Worm (Caenorhabditis elegans) whole organism, L1 larva: ENCODE results near the gene dhps-1.
A peak's percentile ranks its signal among the peaks of the same experiment; 100 is the strongest.

Experiments used
- C04F5.9 ChIP-seq: sonication (generic microtip); optimal IDR thresholded peaks from 2 replicates; lab custom pipeline; 2016; ENCODE audit warnings: missing genetic modification characterization, missing compliant biosample characterization
- C16A3.4 ChIP-seq: fragments of 150-350 bp; optimal IDR thresholded peaks from 2 replicates; lab custom pipeline; 2014; ENCODE audit warnings: missing biosample characterization, missing genetic modification characterization
- F16B12.6 ChIP-seq: fragments of 150-350 bp; optimal IDR thresholded peaks from 2 replicates; lab custom pipeline; 2014; ENCODE audit warnings: missing biosample characterization, missing genetic modification characterization
- aly-2 ChIP-seq: fragments of 150-350 bp; optimal IDR thresholded peaks from 2 replicates; lab custom pipeline; 2014; ENCODE audit warnings: missing biosample characterization, missing genetic modification characterization
- ama-1 ChIP-seq: fragments of 150-350 bp; optimal IDR thresholded peaks from 2 replicates; lab custom pipeline; 2014
- ceh-88 ChIP-seq: fragments of 200-800 bp; sonication (Bioruptor generic); IDR thresholded peaks from 2 replicates; pipeline ENCODE4 v1.3.6; 2022; ENCODE audit warnings: missing genetic modification characterization, missing compliant biosample characterization
- dpl-1 ChIP-seq, 3 experiments: fragments of 150-350 bp in 2 of 3; sonication (generic microtip) in 1 of 3; optimal IDR thresholded peaks; 2 replicates each; lab custom pipeline; 2014 to 2017; ENCODE audit warnings: missing biosample characterization in 3 of 3, missing genetic modification characterization in 3 of 3, missing genetic modification reagents in 3 of 3
- dsc-1 ChIP-seq: sonication (generic microtip); optimal IDR thresholded peaks from 2 replicates; lab custom pipeline; 2016; ENCODE audit warnings: mild to moderate bottlenecking, missing genetic modification characterization, missing compliant biosample characterization
- efl-1 ChIP-seq, 4 experiments: fragments of 150-350 bp; optimal IDR thresholded peaks in 3 of 4; peaks in 1 of 4; 1 replicate in 1 of 4; 2 replicates in 3 of 4; lab custom pipeline; 2014; ENCODE audit warnings: missing biosample characterization in 2 of 4, missing genetic modification characterization in 2 of 4, missing genetic modification reagents in 2 of 4
- egl-13 ChIP-seq: sonication (generic microtip); optimal IDR thresholded peaks from 2 replicates; lab custom pipeline; 2016; ENCODE audit warnings: missing genotype, missing genetic modification reagents, missing genetic modification characterization, missing compliant biosample characterization
- egl-27 ChIP-seq, 2 experiments: fragments of 150-350 bp in 1 of 2; sonication (generic microtip); optimal IDR thresholded peaks; 3 replicates each; lab custom pipeline; 2017 to 2018; ENCODE audit warnings: missing biosample characterization in 2 of 2, missing genetic modification characterization in 2 of 2, missing genetic modification reagents in 2 of 2
- elt-2 ChIP-seq: sonication (generic microtip); optimal IDR thresholded peaks from 2 replicates; lab custom pipeline; 2016; ENCODE audit warnings: missing genetic modification characterization, mild to moderate bottlenecking, inconsistent platforms, missing compliant biosample characterization, missing genetic modification reagents
- fkh-8 ChIP-seq: sonication (generic microtip); optimal IDR thresholded peaks from 2 replicates; lab custom pipeline; 2016; ENCODE audit warnings: mild to moderate bottlenecking, missing genetic modification characterization, missing compliant biosample characterization
- grh-1 ChIP-seq: fragments of 200-800 bp; sonication (Bioruptor generic); IDR thresholded peaks from 2 replicates; pipeline ENCODE4 v1.3.6; 2022; ENCODE audit warnings: missing genetic modification reagents, missing genetic modification characterization, missing compliant biosample characterization
- hlh-17 ChIP-seq: fragments of 200-800 bp; sonication (Bioruptor generic); optimal IDR thresholded peaks from 2 replicates; lab custom pipeline; 2018; ENCODE audit warnings: missing genetic modification characterization, mild to moderate bottlenecking, missing compliant biosample characterization, moderate library complexity, borderline replicate concordance
- hpl-2 ChIP-seq: fragments of 150-350 bp; optimal IDR thresholded peaks from 2 replicates; lab custom pipeline; 2014; ENCODE audit warnings: missing biosample characterization, missing genetic modification reagents, missing genetic modification characterization
- isw-1 ChIP-seq: fragments of 200-800 bp; sonication (Bioruptor generic); IDR thresholded peaks from 2 replicates; pipeline ENCODE4 v1.3.6; 2022; ENCODE audit warnings: missing genetic modification characterization, missing compliant biosample characterization
- jun-1 ChIP-seq: fragments of 150-350 bp; optimal IDR thresholded peaks from 2 replicates; lab custom pipeline; 2014; ENCODE audit warnings: missing biosample characterization, missing genetic modification reagents, missing genetic modification characterization
- lin-13 ChIP-seq: fragments of 150-350 bp; optimal IDR thresholded peaks from 2 replicates; lab custom pipeline; 2014; ENCODE audit warnings: missing biosample characterization, missing genetic modification reagents, missing genetic modification characterization
- lin-39 ChIP-seq: fragments of 150-350 bp; optimal IDR thresholded peaks from 2 replicates; lab custom pipeline; 2014; ENCODE audit warnings: missing biosample characterization, missing genetic modification reagents, missing genetic modification characterization
- lsy-2 ChIP-seq, 2 experiments: fragments of 150-350 bp; optimal IDR thresholded peaks; 2 replicates each; lab custom pipeline; 2014; ENCODE audit warnings: missing biosample characterization in 2 of 2, missing genetic modification characterization in 2 of 2
- mab-9 ChIP-seq: fragments of 200-800 bp; sonication (Bioruptor generic); IDR thresholded peaks from 2 replicates; pipeline ENCODE4 v1.3.6; 2022; ENCODE audit warnings: missing genetic modification reagents, missing genetic modification characterization, missing compliant biosample characterization
- mef-2 ChIP-seq: fragments of 150-350 bp; optimal IDR thresholded peaks from 2 replicates; lab custom pipeline; 2014; ENCODE audit warnings: missing biosample characterization, missing genetic modification characterization
- mep-1 ChIP-seq: fragments of 150-350 bp; optimal IDR thresholded peaks from 2 replicates; lab custom pipeline; 2014; ENCODE audit warnings: missing biosample characterization, missing genetic modification characterization
- nhr-20 ChIP-seq: sonication (generic microtip); optimal IDR thresholded peaks from 2 replicates; lab custom pipeline; 2016; ENCODE audit warnings: mild to moderate bottlenecking, missing genetic modification characterization, missing compliant biosample characterization
- nhr-237 ChIP-seq: fragments of 150-350 bp; optimal IDR thresholded peaks from 2 replicates; lab custom pipeline; 2014; ENCODE audit warnings: missing biosample characterization, missing genetic modification characterization
- nhr-47 ChIP-seq: sonication (generic microtip); optimal IDR thresholded peaks from 2 replicates; lab custom pipeline; 2016; ENCODE audit warnings: mild to moderate bottlenecking, missing genetic modification characterization, moderate library complexity, missing compliant biosample characterization
- nhr-71 ChIP-seq: sonication (generic microtip); optimal IDR thresholded peaks from 2 replicates; lab custom pipeline; 2016; ENCODE audit warnings: mild to moderate bottlenecking, missing genetic modification characterization, moderate library complexity, missing compliant biosample characterization
- nhr-76 ChIP-seq: sonication (generic microtip); optimal IDR thresholded peaks from 2 replicates; lab custom pipeline; 2017; ENCODE audit warnings: missing biosample characterization, missing genetic modification characterization
- nhr-77 ChIP-seq: fragments of 150-350 bp; optimal IDR thresholded peaks from 2 replicates; lab custom pipeline; 2014; ENCODE audit warnings: missing biosample characterization, missing genetic modification characterization
- nhr-84 ChIP-seq: sonication (generic microtip); optimal IDR thresholded peaks from 2 replicates; lab custom pipeline; 2017; ENCODE audit warnings: missing biosample characterization, missing genetic modification characterization
- nhr-85 ChIP-seq: sonication (generic microtip); peaks from one replicate; lab custom pipeline; 2016; ENCODE audit warnings: missing genetic modification characterization, inconsistent platforms, missing compliant biosample characterization
- nhr-90 ChIP-seq: sonication (generic microtip); optimal IDR thresholded peaks from 2 replicates; lab custom pipeline; 2016; ENCODE audit warnings: mild to moderate bottlenecking, missing genetic modification characterization, missing compliant biosample characterization; ENCODE audit not compliant: poor library complexity
- pag-3 ChIP-seq: sonication (generic microtip); optimal IDR thresholded peaks from 2 replicates; lab custom pipeline; 2017; ENCODE audit warnings: missing genetic modification characterization, mild to moderate bottlenecking, missing compliant biosample characterization, antibody characterized with exemption, borderline replicate concordance; ENCODE audit not compliant: insufficient read depth
- rnt-1 ChIP-seq: sonication (generic microtip); optimal IDR thresholded peaks from 2 replicates; lab custom pipeline; 2016; ENCODE audit warnings: mild to moderate bottlenecking, missing genetic modification characterization, moderate library complexity, missing compliant biosample characterization
- sox-4 ChIP-seq: sonication (generic microtip); optimal IDR thresholded peaks from 2 replicates; lab custom pipeline; 2016; ENCODE audit warnings: missing genetic modification characterization, missing compliant biosample characterization
- sup-37 ChIP-seq: fragments of 200-800 bp; sonication (Bioruptor generic); optimal IDR thresholded peaks from 2 replicates; lab custom pipeline; 2018; ENCODE audit warnings: mild to moderate bottlenecking, missing genetic modification characterization, missing compliant biosample characterization
- tbx-2 ChIP-seq: sonication (generic microtip); optimal IDR thresholded peaks from 2 replicates; lab custom pipeline; 2016; ENCODE audit warnings: missing genetic modification characterization, missing compliant biosample characterization
- tlp-1 ChIP-seq: fragments of 150-350 bp; optimal IDR thresholded peaks from 2 replicates; lab custom pipeline; 2014; ENCODE audit warnings: missing biosample characterization, missing genetic modification characterization
- unc-30 ChIP-seq: sonication (generic microtip); optimal IDR thresholded peaks from 2 replicates; lab custom pipeline; 2017; ENCODE audit warnings: missing biosample characterization, missing genetic modification characterization
- unc-86 ChIP-seq: sonication (generic microtip); optimal IDR thresholded peaks from 2 replicates; lab custom pipeline; 2016; ENCODE audit warnings: missing genetic modification characterization, missing compliant biosample characterization
- unc-98 ChIP-seq: fragments of 200-800 bp; sonication (Bioruptor generic); IDR thresholded peaks from 2 replicates; pipeline ENCODE4 v1.3.6; 2022; ENCODE audit warnings: missing genetic modification characterization, missing compliant biosample characterization
- zip-4 ChIP-seq: fragments of 200-800 bp; sonication (Bioruptor generic); optimal IDR thresholded peaks from 2 replicates; lab custom pipeline; 2018; ENCODE audit warnings: mild to moderate bottlenecking, missing genetic modification characterization, moderate library complexity, missing compliant biosample characterization
- ztf-4 ChIP-seq: fragments of 150-350 bp; optimal IDR thresholded peaks from 2 replicates; lab custom pipeline; 2014; ENCODE audit warnings: missing biosample characterization, missing genetic modification characterization

Gene dhps-1

DNA sequence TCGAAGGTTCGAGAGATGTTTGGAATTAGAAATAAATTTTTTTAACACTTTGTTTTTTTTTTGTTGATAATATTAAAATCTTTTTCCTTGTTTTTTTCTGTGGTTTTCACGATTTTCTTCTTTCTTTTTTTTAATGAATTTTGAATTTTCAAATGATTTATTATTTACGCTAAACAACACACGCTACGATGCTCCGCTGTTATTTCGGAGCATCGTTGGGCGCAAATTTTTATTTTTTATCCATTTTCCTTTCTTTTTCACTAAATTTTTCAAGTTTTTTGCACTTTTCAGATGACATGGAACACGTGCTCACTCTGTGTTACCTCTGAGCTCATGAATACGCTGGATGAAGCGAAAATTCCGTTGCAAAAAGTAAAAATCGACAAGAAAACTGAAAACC lies 30.7 kb upstream of the dhps-1 start, which contains the start of the genes W03C9.1 and W03C9.2:
Gene W03C9.1 (minus strand): TSS at position 46 of the 400 bp plus-strand sequence.
Gene W03C9.2 (plus strand): TSS at position 286 of the 400 bp plus-strand sequence.
- no peak for TF ChIP-seq nhr-85 (tag; lab: Kevin White, UChicago)
- no peak for TF ChIP-seq mef-2
- TF ChIP-seq nhr-20 (tag; lab: Kevin White, UChicago) = no peak
- TF ChIP-seq nhr-84 (tag; lab: Kevin White, UChicago) = no peak
- no peak for TF ChIP-seq unc-86 (tag; lab: Kevin White, UChicago)
- no peak for TF ChIP-seq sup-37 (GFP tag; lab: Kevin White, UChicago)
- no peak for TF ChIP-seq mep-1
- no peak for TF ChIP-seq nhr-90 (tag; lab: Kevin White, UChicago)
- TF ChIP-seq isw-1 (GFP tag; lab: Robert Waterston, UW) = no peak
- TF ChIP-seq nhr-76 (tag; lab: Kevin White, UChicago) = no peak

DNA sequence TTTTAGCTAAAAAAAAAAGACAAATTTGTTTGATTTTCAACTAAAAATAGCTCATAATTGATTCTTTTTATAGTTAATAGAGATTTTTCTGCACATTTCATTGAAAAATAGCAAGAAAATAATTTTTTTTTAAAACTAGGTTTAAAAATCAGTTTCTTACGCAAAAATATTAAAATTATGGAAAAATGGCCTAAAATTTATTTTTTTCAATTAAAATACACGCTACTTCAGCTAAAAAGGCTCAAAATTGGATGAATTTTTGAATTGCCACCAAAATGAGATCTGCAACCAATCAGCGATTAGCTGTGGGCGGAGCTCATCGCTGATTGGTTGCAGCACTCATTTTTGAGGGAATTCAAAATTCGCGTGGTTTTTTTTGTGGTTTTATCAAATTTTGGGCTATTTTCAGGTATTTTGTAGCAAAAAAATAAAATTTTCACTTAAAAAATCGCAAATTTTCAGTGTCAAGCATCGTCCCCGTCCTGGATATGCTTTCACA lies 29.6 kb upstream of the dhps-1 start:
- TF ChIP-seq dpl-1 (GFP tag; optimal IDR thresholded peaks at IDR 0.05; lab: Kevin White, UChicago) (peak in 1 of 3 experiments; percentile 8), efl-1 (optimal IDR thresholded peaks at IDR 0.05; lab: Kevin White, UChicago) (no peak), efl-1 (GFP tag; optimal IDR thresholded peaks at IDR 0.05 in 1 of 2; lab: Kevin White, UChicago) (peak; percentile 55 to 91), sox-4 (no peak), tbx-2 (tag; lab: Kevin White, UChicago) (no peak)

- TF ChIP-seq ama-1 = peak; percentile 47
- no peak for TF ChIP-seq lin-39 (tag; lab: Kevin White, UChicago)
- no peak for TF ChIP-seq hlh-17 (GFP tag; lab: Kevin White, UChicago)
- TF ChIP-seq pag-3 (tag; lab: Kevin White, UChicago) = no peak
- no peak for TF ChIP-seq fkh-8 (tag; lab: Kevin White, UChicago)
- TF ChIP-seq nhr-84 (tag; lab: Kevin White, UChicago) = no peak
- no peak for TF ChIP-seq nhr-85 (tag; lab: Kevin White, UChicago)
- TF ChIP-seq nhr-71 (tag; lab: Kevin White, UChicago) = peak; percentile 14
- no peak for TF ChIP-seq efl-1 (optimal IDR thresholded peaks at IDR 0.05; lab: Kevin White, UChicago)
- TF ChIP-seq efl-1 (GFP tag; optimal IDR thresholded peaks at IDR 0.05 in 1 of 2; lab: Kevin White, UChicago) = peak in 1 of 2 experiments; percentile 87
- TF ChIP-seq rnt-1 (tag; lab: Kevin White, UChicago) = peak; percentile 8
- no peak for TF ChIP-seq egl-13 (tag; lab: Kevin White, UChicago)
- no peak for TF ChIP-seq C16A3.4 (tag; lab: Kevin White, UChicago)
- TF ChIP-seq grh-1 (GFP tag; lab: Robert Waterston, UW) = no peak
- TF ChIP-seq aly-2 (tag; lab: Kevin White, UChicago) = no peak
- no peak for TF ChIP-seq ceh-88
- no peak for TF ChIP-seq dpl-1 (GFP tag; optimal IDR thresholded peaks at IDR 0.05; lab: Kevin White, UChicago)
Measured at ce11 chrII:11964847-11965246, 28.0 kb upstream of the dhps-1 start.

ce11 chrII:11966602-11967001 lies 26.2 kb upstream of the dhps-1 start, which contains the start of gene rab-7:
Gene rab-7, minus strand, starts transcription at chrII:11966931.
- TF ChIP-seq jun-1 (tag; lab: Kevin White, UChicago) = no peak
- peak; percentile 32 for TF ChIP-seq nhr-71 (tag; lab: Kevin White, UChicago)
- TF ChIP-seq unc-30 = no peak
- TF ChIP-seq egl-27 (tag; optimal IDR thresholded peaks at IDR 0.05; lab: Kevin White, UChicago) = no peak
- TF ChIP-seq unc-86 (tag; lab: Kevin White, UChicago) = no peak
- no peak for TF ChIP-seq hpl-2
- TF ChIP-seq elt-2 (tag; lab: Kevin White, UChicago) = peak; percentile 54
- no peak for TF ChIP-seq ztf-4 (tag; lab: Kevin White, UChicago)
- peak; percentile 10 for TF ChIP-seq nhr-47 (tag; lab: Kevin White, UChicago)
- TF ChIP-seq C16A3.4 (tag; lab: Kevin White, UChicago) = no peak
- no peak for TF ChIP-seq efl-1 (optimal IDR thresholded peaks at IDR 0.05; lab: Kevin White, UChicago)
- peak in 1 of 2 experiments; percentile 92 for TF ChIP-seq efl-1 (GFP tag; optimal IDR thresholded peaks at IDR 0.05 in 1 of 2; lab: Kevin White, UChicago)
- TF ChIP-seq nhr-20 (tag; lab: Kevin White, UChicago) = no peak
- peak; percentile 6 for TF ChIP-seq dsc-1
- TF ChIP-seq zip-4 = no peak
- TF ChIP-seq lin-39 (tag; lab: Kevin White, UChicago) = no peak
- no peak for TF ChIP-seq F16B12.6 (tag; lab: Kevin White, UChicago)
- TF ChIP-seq ama-1 = peak; percentile 73
- TF ChIP-seq grh-1 (GFP tag; lab: Robert Waterston, UW) = no peak
- no peak for TF ChIP-seq C04F5.9 (tag; lab: Kevin White, UChicago)
- no peak for TF ChIP-seq mep-1
- no peak for TF ChIP-seq tlp-1 (tag; lab: Kevin White, UChicago)
- no peak for TF ChIP-seq nhr-237 (tag; lab: Kevin White, UChicago)
- TF ChIP-seq lin-13 = no peak
- TF ChIP-seq lsy-2 (tag; optimal IDR thresholded peaks at IDR 0.05; lab: Kevin White, UChicago) = peak in 1 of 2 experiments; percentile 2
- no peak for TF ChIP-seq unc-98 (GFP tag; lab: Robert Waterston, UW)
- no peak for TF ChIP-seq nhr-77 (tag; lab: Kevin White, UChicago)
- no peak for TF ChIP-seq mab-9 (GFP tag; lab: Robert Waterston, UW)
- TF ChIP-seq isw-1 (GFP tag; lab: Robert Waterston, UW) = no peak
